Fruit fly (Drosophila melanogaster) whole organism, adult: ENCODE data around the gene CG2157.

ENCODE experiments used
- CG1620 ChIP-seq: fragments of 200-800 bp; sonication (Bioruptor generic); optimal IDR thresholded peaks from 2 replicates; lab custom pipeline; 2016; ENCODE audit warnings: missing biosample characterization, missing genetic modification characterization
- Hr96 ChIP-seq: fragments of 200-800 bp; sonication (Bioruptor generic); optimal IDR thresholded peaks from 2 replicates; lab custom pipeline; 2016; ENCODE audit warnings: missing biosample characterization, missing genetic modification characterization
- bab1 ChIP-seq: fragments of 200-800 bp; sonication (Bioruptor generic); optimal IDR thresholded peaks from 3 replicates; lab custom pipeline; 2019; ENCODE audit warnings: missing biosample characterization, mild to moderate bottlenecking, missing genetic modification characterization, moderate library complexity
- pad ChIP-seq: fragments of 200-800 bp; sonication (Bioruptor generic); optimal IDR thresholded peaks from 3 replicates; lab custom pipeline; 2017; ENCODE audit warnings: missing biosample characterization, missing genetic modification characterization, mild to moderate bottlenecking, moderate library complexity, missing genetic modification reagents

dm6 chrX:10847436-10847446 is 21.8 kb upstream of the CG2157 start, which contains the start of gene Pgls:
- no peak for TF ChIP-seq bab1
- no peak for TF ChIP-seq Hr96 (GFP tag; lab: Kevin White, UChicago)
- no peak for TF ChIP-seq pad (GFP tag; lab: Kevin White, UChicago)
- no peak for TF ChIP-seq CG1620 (GFP tag; lab: Kevin White, UChicago)
